Worm (Caenorhabditis elegans) whole organism, mixed stage, embryonic: ENCODE measurements around the gene K05F6.8.
A peak's percentile ranks its signal among the peaks of the same experiment; 100 is the strongest.

ENCODE experiments used
- M03D4.4 ChIP-seq: sonication (generic microtip); optimal IDR thresholded peaks from 2 replicates; lab custom pipeline; 2017; ENCODE audit warnings: mild to moderate bottlenecking, missing genetic modification characterization, missing compliant biosample characterization
- bed-3 ChIP-seq: fragments of 200-800 bp; sonication (Bioruptor generic); optimal IDR thresholded peaks from 3 replicates; lab custom pipeline; 2018; ENCODE audit warnings: mild to moderate bottlenecking, missing genetic modification characterization, moderate library complexity, missing compliant biosample characterization
- ceh-39 ChIP-seq: fragments of 150-350 bp; optimal IDR thresholded peaks from 2 replicates; lab custom pipeline; 2014; ENCODE audit warnings: missing biosample characterization, missing genetic modification characterization
- ceh-43 ChIP-seq: fragments of 200-800 bp; sonication (Bioruptor generic); optimal IDR thresholded peaks from 2 replicates; lab custom pipeline; 2018; ENCODE audit warnings: mild to moderate bottlenecking, missing genetic modification characterization, moderate library complexity, missing compliant biosample characterization
- ceh-83 ChIP-seq: fragments of 200-800 bp; sonication (Bioruptor generic); optimal IDR thresholded peaks from 2 replicates; lab custom pipeline; 2018; ENCODE audit warnings: mild to moderate bottlenecking, missing genetic modification characterization, missing compliant biosample characterization
- ces-1 ChIP-seq: fragments of 150-350 bp; optimal IDR thresholded peaks from 2 replicates; lab custom pipeline; 2014; ENCODE audit warnings: missing biosample characterization, missing genetic modification reagents, missing genetic modification characterization
- cnd-1 ChIP-seq: fragments of 200-800 bp; sonication (Bioruptor generic); optimal IDR thresholded peaks from 2 replicates; lab custom pipeline; 2018; ENCODE audit warnings: mild to moderate bottlenecking, missing genetic modification characterization, missing compliant biosample characterization
- drap-1 ChIP-seq: fragments of 200-800 bp; sonication (Bioruptor generic); optimal IDR thresholded peaks from 3 replicates; lab custom pipeline; 2018; ENCODE audit warnings: mild to moderate bottlenecking, missing genetic modification characterization, missing compliant biosample characterization
- elt-1 ChIP-seq: sonication (generic microtip); optimal IDR thresholded peaks from 2 replicates; lab custom pipeline; 2017; ENCODE audit warnings: missing genetic modification characterization, mild to moderate bottlenecking, missing compliant biosample characterization, antibody characterized with exemption, moderate library complexity, borderline replicate concordance; ENCODE audit not compliant: insufficient read depth
- elt-3 ChIP-seq: fragments of 150-350 bp; optimal IDR thresholded peaks from 2 replicates; lab custom pipeline; 2014; ENCODE audit warnings: missing biosample characterization, missing genetic modification characterization
- flh-1 ChIP-seq: fragments of 200-800 bp; sonication (Bioruptor generic); optimal IDR thresholded peaks from 2 replicates; lab custom pipeline; 2018; ENCODE audit warnings: mild to moderate bottlenecking, missing genetic modification characterization, moderate library complexity, missing compliant biosample characterization
- ham-2 ChIP-seq: fragments of 200-800 bp; sonication (Bioruptor generic); optimal IDR thresholded peaks from 2 replicates; lab custom pipeline; 2018; ENCODE audit warnings: mild to moderate bottlenecking, missing genetic modification characterization, missing compliant biosample characterization
- hlh-1 ChIP-seq: fragments of 150-350 bp; optimal IDR thresholded peaks from 2 replicates; lab custom pipeline; 2014; ENCODE audit warnings: missing biosample characterization, missing genetic modification reagents, missing genetic modification characterization
- lin-32 ChIP-seq: fragments of 200-800 bp; sonication (Bioruptor generic); optimal IDR thresholded peaks from 2 replicates; lab custom pipeline; 2018; ENCODE audit warnings: mild to moderate bottlenecking, missing genetic modification characterization, missing compliant biosample characterization
- lsy-2 ChIP-seq: fragments of 150-350 bp; optimal IDR thresholded peaks from 2 replicates; lab custom pipeline; 2014; ENCODE audit warnings: missing biosample characterization, missing genetic modification characterization
- mab-5 ChIP-seq: fragments of 150-350 bp; optimal IDR thresholded peaks from 2 replicates; lab custom pipeline; 2014; ENCODE audit warnings: missing biosample characterization, missing genetic modification characterization
- mep-1 ChIP-seq: fragments of 150-350 bp; optimal IDR thresholded peaks from 2 replicates; lab custom pipeline; 2017; ENCODE audit warnings: missing biosample characterization, missing genetic modification reagents, missing genetic modification characterization, inconsistent platforms
- mls-2 ChIP-seq: sonication (generic microtip); optimal IDR thresholded peaks from 2 replicates; lab custom pipeline; 2016; ENCODE audit warnings: mild to moderate bottlenecking, missing genetic modification characterization, moderate library complexity, missing compliant biosample characterization
- nhr-12 ChIP-seq: fragments of 150-350 bp; optimal IDR thresholded peaks from 2 replicates; lab custom pipeline; 2014; ENCODE audit warnings: missing biosample characterization, missing genetic modification characterization
- nhr-2 ChIP-seq: fragments of 150-350 bp; optimal IDR thresholded peaks from 2 replicates; lab custom pipeline; 2014; ENCODE audit warnings: missing biosample characterization, missing genetic modification characterization
- nhr-28 ChIP-seq: fragments of 150-350 bp; optimal IDR thresholded peaks from 2 replicates; lab custom pipeline; 2014; ENCODE audit warnings: missing biosample characterization, missing genetic modification characterization
- nhr-76 ChIP-seq: sonication (generic microtip); optimal IDR thresholded peaks from 2 replicates; lab custom pipeline; 2017; ENCODE audit warnings: missing biosample characterization, missing genetic modification characterization
- pha-4 ChIP-seq: fragments of 150-350 bp; optimal IDR thresholded peaks from 2 replicates; lab custom pipeline; 2018; ENCODE audit warnings: missing biosample characterization, missing genetic modification reagents, missing genetic modification characterization
- sem-2 ChIP-seq: fragments of 200-800 bp; sonication (Bioruptor generic); optimal IDR thresholded peaks from 2 replicates; lab custom pipeline; 2018; ENCODE audit warnings: mild to moderate bottlenecking, missing genetic modification characterization, missing compliant biosample characterization
- snpc-4 ChIP-seq: fragments of 150-350 bp; optimal IDR thresholded peaks from 2 replicates; lab custom pipeline; 2014; ENCODE audit warnings: missing biosample characterization, missing genetic modification characterization
- sptf-1 ChIP-seq: sonication (generic microtip); optimal IDR thresholded peaks from 2 replicates; lab custom pipeline; 2017; ENCODE audit warnings: mild to moderate bottlenecking, missing genetic modification characterization, moderate library complexity, missing compliant biosample characterization
- unc-120 ChIP-seq: sonication (generic microtip); optimal IDR thresholded peaks from 2 replicates; lab custom pipeline; 2017; ENCODE audit warnings: missing genetic modification characterization, missing compliant biosample characterization; ENCODE audit not compliant: poor library complexity, severe bottlenecking
- unc-39 ChIP-seq: fragments of 150-350 bp; optimal IDR thresholded peaks from 2 replicates; lab custom pipeline; 2014; ENCODE audit warnings: missing biosample characterization, missing genetic modification characterization
- unc-62 ChIP-seq: fragments of 150-350 bp; optimal IDR thresholded peaks from 2 replicates; lab custom pipeline; 2014; ENCODE audit warnings: missing biosample characterization, missing genetic modification reagents, missing genetic modification characterization
- zip-8 ChIP-seq: fragments of 150-350 bp; optimal IDR thresholded peaks from 2 replicates; lab custom pipeline; 2014; ENCODE audit warnings: missing biosample characterization, missing genetic modification characterization
- ztf-11 ChIP-seq: fragments of 150-350 bp; optimal IDR thresholded peaks from 2 replicates; lab custom pipeline; 2014; ENCODE audit warnings: missing biosample characterization, missing genetic modification characterization

The K05F6.8 gene

ce11 chrII:1525498-1525897 lies 42.0 kb downstream of the K05F6.8 start, which contains the start of gene Y51H7BR.7:
Gene Y51H7BR.7, minus strand, starts transcription at chrII:1525598.
- no peak for TF ChIP-seq nhr-76 (tag; lab: Kevin White, UChicago)
- TF ChIP-seq mls-2 (tag; lab: Kevin White, UChicago) = no peak
- TF ChIP-seq unc-62 (GFP tag; lab: Kevin White, UChicago) = no peak
- TF ChIP-seq mep-1 (tag; lab: Kevin White, UChicago) = no peak
- TF ChIP-seq snpc-4 = no peak
- no peak for TF ChIP-seq nhr-2 (tag; lab: Kevin White, UChicago)
- TF ChIP-seq lsy-2 (tag; lab: Kevin White, UChicago) = no peak
- no peak for TF ChIP-seq sem-2 (GFP tag; lab: Kevin White, UChicago)
- no peak for TF ChIP-seq elt-3 (tag; lab: Kevin White, UChicago)
- no peak for TF ChIP-seq unc-120 (tag; lab: Kevin White, UChicago)
- no peak for TF ChIP-seq pha-4 (tag; lab: Kevin White, UChicago)
- no peak for TF ChIP-seq mab-5 (tag; lab: Kevin White, UChicago)
- no peak for TF ChIP-seq flh-1 (GFP tag; lab: Kevin White, UChicago)

- TF ChIP-seq lin-32 (GFP tag; lab: Kevin White, UChicago) (no peak), ces-1 (GFP tag; lab: Kevin White, UChicago) (no peak), zip-8 (tag; lab: Kevin White, UChicago) (no peak), ceh-39 (tag; lab: Kevin White, UChicago) (no peak), mab-5 (tag; lab: Kevin White, UChicago) (no peak), cnd-1 (no peak), mep-1 (tag; lab: Kevin White, UChicago) (no peak), unc-39 (tag; lab: Kevin White, UChicago) (no peak), pha-4 (tag; lab: Kevin White, UChicago) (no peak), nhr-28 (no peak), flh-1 (GFP tag; lab: Kevin White, UChicago) (no peak), bed-3 (GFP tag; lab: Kevin White, UChicago) (no peak), ceh-43 (GFP tag; lab: Kevin White, UChicago) (no peak), ceh-83 (no peak), nhr-12 (no peak), M03D4.4 (tag; lab: Kevin White, UChicago) (no peak), sem-2 (GFP tag; lab: Kevin White, UChicago) (no peak), sptf-1 (tag; lab: Kevin White, UChicago) (no peak), ham-2 (GFP tag; lab: Kevin White, UChicago) (no peak)
Measured at ce11 chrII:1521956-1522355, 45.6 kb downstream of the K05F6.8 start.

DNA sequence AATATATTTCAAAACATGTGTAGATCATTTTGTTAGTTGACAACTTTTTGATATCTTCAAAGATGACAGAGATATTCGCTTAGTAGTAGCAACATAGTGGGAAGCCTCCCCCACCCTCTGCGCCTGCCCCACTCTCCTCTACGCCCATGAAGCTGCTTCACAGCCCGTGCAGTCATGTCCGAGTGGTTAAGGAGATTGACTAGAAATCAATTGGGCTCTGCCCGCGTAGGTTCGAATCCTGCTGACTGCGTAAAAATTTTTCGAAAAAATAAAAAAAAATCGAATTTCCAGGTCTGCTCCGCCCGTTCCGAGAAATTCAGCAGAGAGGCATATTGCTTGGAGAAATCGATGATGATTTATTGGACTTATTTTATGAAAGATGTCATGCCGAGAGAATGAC lies 47.7 kb downstream of the K05F6.8 start:
- no peak for TF ChIP-seq ceh-43 (GFP tag; lab: Kevin White, UChicago)
- TF ChIP-seq flh-1 (GFP tag; lab: Kevin White, UChicago) = no peak
- no peak for TF ChIP-seq ztf-11 (tag; lab: Kevin White, UChicago)
- no peak for TF ChIP-seq nhr-12
- no peak for TF ChIP-seq lin-32 (GFP tag; lab: Kevin White, UChicago)
- peak; percentile 20 for TF ChIP-seq ceh-83
- TF ChIP-seq sem-2 (GFP tag; lab: Kevin White, UChicago) = peak; percentile 11
- no peak for TF ChIP-seq mep-1 (tag; lab: Kevin White, UChicago)
- no peak for TF ChIP-seq ceh-39 (tag; lab: Kevin White, UChicago)
- no peak for TF ChIP-seq elt-3 (tag; lab: Kevin White, UChicago)
- TF ChIP-seq ham-2 (GFP tag; lab: Kevin White, UChicago) = no peak
- no peak for TF ChIP-seq lsy-2 (tag; lab: Kevin White, UChicago)
- TF ChIP-seq unc-39 (tag; lab: Kevin White, UChicago) = no peak
- no peak for TF ChIP-seq nhr-2 (tag; lab: Kevin White, UChicago)
- no peak for TF ChIP-seq elt-1 (tag; lab: Kevin White, UChicago)
- no peak for TF ChIP-seq unc-120 (tag; lab: Kevin White, UChicago)
- peak; percentile 28 for TF ChIP-seq mls-2 (tag; lab: Kevin White, UChicago)
- TF ChIP-seq sptf-1 (tag; lab: Kevin White, UChicago) = peak; percentile 54
- no peak for TF ChIP-seq hlh-1 (tag; lab: Kevin White, UChicago)
- TF ChIP-seq drap-1 = no peak
- no peak for TF ChIP-seq nhr-28
- peak; percentile 29 for TF ChIP-seq ces-1 (GFP tag; lab: Kevin White, UChicago)

- TF ChIP-seq unc-39 (tag; lab: Kevin White, UChicago) = no peak
- TF ChIP-seq, all 35 proteins: peak for 0
Measured at ce11 chrII:1518914-1519313, 48.6 kb downstream of the K05F6.8 start, which contains the start of gene Y51H7BR.8. Gene Y51H7BR.8, plus strand, starts transcription at chrII:1519214.
